Fruit fly (Drosophila melanogaster) whole organism, adult: ENCODE results near the gene CG6847.
A peak's percentile ranks its signal among the peaks of the same experiment; 100 is the strongest.

Experiments
- CG11617 ChIP-seq: fragments of 200-800 bp; sonication (Bioruptor generic); optimal IDR thresholded peaks from 2 replicates; lab custom pipeline; 2017; ENCODE audit warnings: mild to moderate bottlenecking, missing biosample characterization, missing genetic modification reagents, missing genetic modification characterization
- CG12768 ChIP-seq: fragments of 200-800 bp; sonication (Bioruptor generic); optimal IDR thresholded peaks from 2 replicates; lab custom pipeline; 2017; ENCODE audit warnings: missing biosample characterization, missing genetic modification characterization, mild to moderate bottlenecking, moderate library complexity, missing genetic modification reagents
- CG14711 ChIP-seq: fragments of 200-800 bp; sonication (Bioruptor generic); optimal IDR thresholded peaks from 2 replicates; lab custom pipeline; 2018; ENCODE audit warnings: missing biosample characterization, mild to moderate bottlenecking, missing genetic modification characterization, moderate library complexity
- CG1620 ChIP-seq: fragments of 200-800 bp; sonication (Bioruptor generic); optimal IDR thresholded peaks from 2 replicates; lab custom pipeline; 2016; ENCODE audit warnings: missing biosample characterization, missing genetic modification characterization
- CG33017 ChIP-seq: fragments of 200-800 bp; sonication (Bioruptor generic); optimal IDR thresholded peaks from 2 replicates; lab custom pipeline; 2018; ENCODE audit warnings: missing biosample characterization, mild to moderate bottlenecking, missing genetic modification characterization, moderate library complexity
- CG5204 ChIP-seq: fragments of 200-800 bp; sonication (Bioruptor generic); optimal IDR thresholded peaks from 2 replicates; lab custom pipeline; 2016; ENCODE audit warnings: missing biosample characterization, missing genetic modification characterization
- CG7045 ChIP-seq: fragments of 200-800 bp; sonication (Bioruptor generic); optimal IDR thresholded peaks from 2 replicates; lab custom pipeline; 2017; ENCODE audit warnings: missing biosample characterization, mild to moderate bottlenecking, missing genetic modification characterization
- CG7101 ChIP-seq: fragments of 200-800 bp; sonication (Bioruptor generic); optimal IDR thresholded peaks from 2 replicates; lab custom pipeline; 2018; ENCODE audit warnings: missing biosample characterization, mild to moderate bottlenecking, missing genetic modification characterization, moderate library complexity
- Clk ChIP-seq: fragments of 200-800 bp; sonication (Bioruptor generic); optimal IDR thresholded peaks from 2 replicates; lab custom pipeline; 2017; ENCODE audit warnings: missing biosample characterization, missing genetic modification characterization
- Crg-1 ChIP-seq: fragments of 200-800 bp; sonication (Bioruptor generic); optimal IDR thresholded peaks from 2 replicates; lab custom pipeline; 2016; ENCODE audit warnings: missing biosample characterization, missing genetic modification characterization
- Hr96 ChIP-seq: fragments of 200-800 bp; sonication (Bioruptor generic); optimal IDR thresholded peaks from 2 replicates; lab custom pipeline; 2016; ENCODE audit warnings: missing biosample characterization, missing genetic modification characterization
- Mnt ChIP-seq: fragments of 200-800 bp; sonication (Bioruptor generic); optimal IDR thresholded peaks from 2 replicates; lab custom pipeline; 2016; ENCODE audit warnings: missing biosample characterization, mild to moderate bottlenecking, missing genetic modification characterization
- bab1 ChIP-seq: fragments of 200-800 bp; sonication (Bioruptor generic); optimal IDR thresholded peaks from 3 replicates; lab custom pipeline; 2019; ENCODE audit warnings: missing biosample characterization, mild to moderate bottlenecking, missing genetic modification characterization, moderate library complexity
- cic ChIP-seq: fragments of 200-800 bp; sonication (Bioruptor generic); optimal IDR thresholded peaks from 2 replicates; lab custom pipeline; 2017; ENCODE audit warnings: missing biosample characterization, mild to moderate bottlenecking, missing genetic modification characterization, moderate library complexity
- cnc ChIP-seq, 2 experiments: fragments of >200 bp; optimal IDR thresholded peaks; 2 replicates each; lab custom pipeline; 2017
- kay ChIP-seq: fragments of 200-800 bp; sonication (Bioruptor generic); peaks from one replicate; lab custom pipeline; 2016; ENCODE audit warnings: missing biosample characterization, missing genetic modification characterization, borderline replicate concordance
- ovo ChIP-seq: fragments of 200-800 bp; sonication (Bioruptor generic); optimal IDR thresholded peaks from 2 replicates; lab custom pipeline; 2016; ENCODE audit warnings: missing biosample characterization, missing genetic modification characterization
- pad ChIP-seq: fragments of 200-800 bp; sonication (Bioruptor generic); optimal IDR thresholded peaks from 3 replicates; lab custom pipeline; 2017; ENCODE audit warnings: missing biosample characterization, missing genetic modification characterization, mild to moderate bottlenecking, moderate library complexity, missing genetic modification reagents
- tj ChIP-seq: fragments of 200-800 bp; sonication (Bioruptor generic); optimal IDR thresholded peaks from 3 replicates; lab custom pipeline; 2017; ENCODE audit warnings: missing biosample characterization, mild to moderate bottlenecking, missing genetic modification characterization, moderate library complexity
- toe ChIP-seq: fragments of 200-800 bp; sonication (Bioruptor generic); optimal IDR thresholded peaks from 2 replicates; lab custom pipeline; 2016; ENCODE audit warnings: missing biosample characterization, missing genetic modification characterization

The CG6847 gene

DNA sequence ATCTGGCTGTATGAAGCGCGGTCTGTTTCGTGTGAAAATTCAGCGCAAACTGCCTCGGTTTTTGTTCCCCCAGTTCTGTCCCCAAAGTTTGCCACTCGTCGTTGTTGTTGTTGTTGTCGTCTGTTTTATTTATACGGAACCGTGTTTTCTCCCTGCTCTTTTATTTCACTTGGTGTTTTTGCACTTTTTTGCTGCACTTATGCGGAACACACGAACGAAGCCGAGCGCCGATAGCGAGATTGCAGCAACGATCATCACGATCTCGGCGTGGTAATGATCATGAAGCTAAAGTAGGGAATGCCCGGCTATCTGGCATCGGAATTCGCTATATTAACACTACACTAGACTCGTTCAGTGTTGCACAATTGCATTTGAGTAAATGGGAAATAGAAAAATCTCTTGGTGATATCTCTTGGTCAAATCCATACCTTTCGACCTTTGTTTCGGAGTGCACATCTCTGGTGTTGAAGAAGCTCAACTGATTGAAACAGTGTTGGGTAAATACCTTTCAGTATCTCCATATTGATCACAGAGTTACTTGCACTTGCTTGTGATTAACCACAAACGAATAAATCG, 36.2 kb upstream of the CG6847 start:
- no peak for TF ChIP-seq CG7101 (tag; lab: Kevin White, UChicago)
- no peak for TF ChIP-seq CG14711
- no peak for TF ChIP-seq cnc (optimal IDR thresholded peaks at IDR 0.05; lab: Kevin White, UChicago)
- no peak for TF ChIP-seq pad

DNA sequence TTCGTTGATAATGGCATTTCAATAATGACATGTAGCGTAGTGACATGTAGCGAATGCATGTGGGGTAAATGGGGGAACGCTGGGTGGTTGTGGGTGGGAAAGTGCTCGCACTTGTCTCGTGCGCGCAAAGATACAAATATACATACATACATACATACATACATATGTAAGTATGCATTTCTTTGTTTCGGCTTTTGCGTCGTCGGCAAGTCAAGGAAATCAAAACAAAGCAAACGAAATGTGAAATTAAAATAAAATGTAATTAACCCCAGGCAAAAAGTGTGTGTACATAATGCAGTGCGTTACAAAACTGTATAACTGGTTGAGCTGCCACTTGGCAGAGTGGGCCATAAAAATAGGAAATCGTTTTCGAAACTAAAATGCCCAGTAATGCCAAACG, 35.6 kb upstream of the CG6847 start:
- TF ChIP-seq bab1 (GFP tag; lab: Kevin White, UChicago) (no peak), CG5204 (GFP tag; lab: Kevin White, UChicago) (no peak), CG14711 (no peak), CG12768 (GFP tag; lab: Kevin White, UChicago) (no peak), pad (no peak), CG7101 (tag; lab: Kevin White, UChicago) (no peak), CG11617 (GFP tag; lab: Kevin White, UChicago) (no peak), tj (GFP tag; lab: Kevin White, UChicago) (no peak), CG7045 (no peak), Hr96 (GFP tag; lab: Kevin White, UChicago) (no peak), toe (GFP tag; lab: Kevin White, UChicago) (no peak), CG33017 (tag; lab: Kevin White, UChicago) (no peak), cnc (optimal IDR thresholded peaks at IDR 0.05; lab: Kevin White, UChicago) (no peak), cic (GFP tag; lab: Kevin White, UChicago) (no peak)

DNA sequence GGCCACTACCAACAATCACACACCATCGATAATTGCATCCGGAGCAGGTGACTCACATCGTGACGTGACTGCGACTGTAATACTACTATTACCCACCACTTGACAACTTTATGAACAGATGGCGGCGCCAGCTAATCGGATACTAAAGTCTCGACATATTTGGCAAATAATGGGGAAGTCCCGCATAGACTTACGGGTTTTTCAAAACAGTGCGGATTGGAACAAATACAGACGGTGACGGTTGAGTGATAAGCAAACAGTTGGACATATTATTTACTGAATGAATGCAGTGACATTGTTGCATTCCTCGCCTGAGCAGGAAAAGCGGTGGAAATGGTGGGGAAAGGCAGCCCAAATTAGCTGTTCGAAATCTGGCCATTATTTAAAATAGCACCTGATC, 34.7 kb upstream of the CG6847 start:
- TF ChIP-seq CG14711 (peak; percentile 2), CG7045 (no peak), cic (GFP tag; lab: Kevin White, UChicago) (no peak), ovo (GFP tag; lab: Kevin White, UChicago) (no peak), toe (GFP tag; lab: Kevin White, UChicago) (no peak), cnc (optimal IDR thresholded peaks at IDR 0.05; lab: Kevin White, UChicago) (no peak), kay (GFP tag; lab: Kevin White, UChicago) (peak; percentile 67), Crg-1 (no peak), CG1620 (GFP tag; lab: Kevin White, UChicago) (no peak), CG7101 (tag; lab: Kevin White, UChicago) (no peak)

DNA sequence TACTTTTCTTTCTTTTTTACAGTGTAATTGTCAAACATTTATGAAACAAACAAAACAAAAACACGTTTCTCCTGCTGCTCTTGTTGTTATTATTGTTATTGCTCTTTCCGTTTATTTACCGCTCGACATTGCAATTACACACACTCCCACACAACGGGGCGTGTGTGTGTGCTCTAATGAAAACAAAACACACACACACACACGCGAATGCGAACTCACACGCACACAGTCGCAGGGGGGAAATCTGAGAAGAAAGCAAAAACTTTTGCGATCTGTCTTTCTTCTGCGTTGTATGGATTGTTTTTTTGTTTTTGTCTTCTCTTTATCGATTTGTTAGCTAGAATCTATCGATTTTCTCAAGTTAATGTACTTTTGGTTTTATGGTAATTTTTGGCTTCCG, 33.3 kb upstream of the CG6847 start:
- TF ChIP-seq CG7101 (tag; lab: Kevin White, UChicago), result no peak
- peak; percentile 83 for TF ChIP-seq kay (GFP tag; lab: Kevin White, UChicago)

DNA sequence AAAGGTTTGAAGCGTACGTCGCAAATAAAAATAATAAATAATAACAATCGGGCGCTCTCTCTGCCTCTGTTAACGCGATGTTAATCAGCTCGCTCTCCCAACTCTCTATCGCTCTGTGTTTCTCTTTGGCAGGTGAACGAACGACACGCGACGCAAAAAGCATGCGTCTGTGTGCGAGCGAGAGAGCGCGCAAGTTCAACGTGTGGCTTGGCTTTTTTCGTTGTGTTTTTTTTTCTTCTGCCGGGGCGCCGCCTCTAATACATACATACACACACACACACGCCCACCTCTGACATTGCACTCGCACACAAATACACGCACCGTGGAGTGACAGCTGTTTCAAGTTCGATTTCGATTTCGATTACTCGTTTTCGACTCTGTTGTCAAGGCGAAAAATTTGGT, 32.6 kb upstream of the CG6847 start:
- TF ChIP-seq Mnt (GFP tag; lab: Kevin White, UChicago), result peak; percentile 50
- no peak for TF ChIP-seq kay (GFP tag; lab: Kevin White, UChicago)
- TF ChIP-seq CG1620 (GFP tag; lab: Kevin White, UChicago), result no peak
- TF ChIP-seq CG5204 (GFP tag; lab: Kevin White, UChicago), result no peak
- peak; percentile 38 for TF ChIP-seq bab1 (GFP tag; lab: Kevin White, UChicago)
- TF ChIP-seq CG14711, result no peak
- no peak for TF ChIP-seq CG7045
- peak; percentile 46 for TF ChIP-seq CG12768 (GFP tag; lab: Kevin White, UChicago)
- TF ChIP-seq tj (GFP tag; lab: Kevin White, UChicago), result no peak
- peak; percentile 10 for TF ChIP-seq toe (GFP tag; lab: Kevin White, UChicago)
- no peak for TF ChIP-seq cnc (optimal IDR thresholded peaks at IDR 0.05; lab: Kevin White, UChicago)
- peak; percentile 3 for TF ChIP-seq CG11617 (GFP tag; lab: Kevin White, UChicago)
- TF ChIP-seq CG7101 (tag; lab: Kevin White, UChicago), result no peak
- TF ChIP-seq Hr96 (GFP tag; lab: Kevin White, UChicago), result no peak
- TF ChIP-seq cic (GFP tag; lab: Kevin White, UChicago), result peak; percentile 46
- TF ChIP-seq ovo (GFP tag; lab: Kevin White, UChicago), result no peak
- no peak for TF ChIP-seq Crg-1
- no peak for TF ChIP-seq pad
- TF ChIP-seq Clk, result no peak
- no peak for TF ChIP-seq CG33017 (tag; lab: Kevin White, UChicago)

DNA sequence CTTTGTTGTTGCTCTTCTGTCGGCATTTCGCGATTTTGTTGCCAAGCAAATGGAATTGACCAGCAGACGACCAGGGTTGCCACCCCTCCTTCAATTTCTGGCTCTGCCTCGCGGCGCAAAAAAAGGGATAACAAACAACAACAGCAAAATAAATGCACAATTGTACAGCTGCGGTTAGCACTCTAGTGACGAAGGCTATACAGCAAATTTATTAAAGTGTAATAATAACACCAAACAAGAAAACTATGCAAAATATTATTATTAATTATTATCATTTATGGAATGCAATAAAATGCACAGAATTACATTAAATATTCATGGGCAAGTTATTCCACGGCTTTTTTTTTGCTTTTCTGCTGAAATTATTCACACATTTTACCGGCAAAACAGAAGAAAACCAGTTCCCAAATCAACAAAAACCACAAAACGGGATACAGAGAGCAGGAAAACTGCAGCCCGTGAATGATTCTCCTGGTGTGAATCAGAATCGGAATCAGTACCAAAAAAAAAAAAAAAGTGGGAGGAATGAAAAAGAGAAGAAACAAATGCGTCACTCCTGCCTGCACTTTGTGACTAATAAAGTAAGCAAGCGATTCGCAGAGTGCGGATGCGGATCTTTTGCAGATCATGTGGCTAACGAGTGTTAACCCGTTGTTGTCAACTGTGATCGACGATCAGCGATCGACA, 31.9 kb upstream of the CG6847 start:
- TF ChIP-seq CG12768 (GFP tag; lab: Kevin White, UChicago) (no peak), bab1 (GFP tag; lab: Kevin White, UChicago) (no peak), CG7045 (no peak), Crg-1 (no peak), ovo (GFP tag; lab: Kevin White, UChicago) (no peak), CG11617 (GFP tag; lab: Kevin White, UChicago) (no peak), Hr96 (GFP tag; lab: Kevin White, UChicago) (no peak), tj (GFP tag; lab: Kevin White, UChicago) (no peak), cic (GFP tag; lab: Kevin White, UChicago) (no peak), cnc (optimal IDR thresholded peaks at IDR 0.05; lab: Kevin White, UChicago) (no peak), CG33017 (tag; lab: Kevin White, UChicago) (no peak), CG7101 (tag; lab: Kevin White, UChicago) (peak; percentile 5), pad (peak; percentile 16), CG1620 (GFP tag; lab: Kevin White, UChicago) (no peak), kay (GFP tag; lab: Kevin White, UChicago) (peak; percentile 32), Clk (no peak), Mnt (GFP tag; lab: Kevin White, UChicago) (no peak), CG5204 (GFP tag; lab: Kevin White, UChicago) (no peak), toe (GFP tag; lab: Kevin White, UChicago) (no peak), CG14711 (peak; percentile 57)
